Worm (Caenorhabditis elegans) whole organism, L1 larva: ENCODE results near the gene K05F1.13.

Source experiments
- aly-2 ChIP-seq: fragments of 150-350 bp; optimal IDR thresholded peaks from 2 replicates; lab custom pipeline; 2014; ENCODE audit warnings: missing biosample characterization, missing genetic modification characterization
- ama-1 ChIP-seq: fragments of 150-350 bp; optimal IDR thresholded peaks from 2 replicates; lab custom pipeline; 2014
- ceh-82 ChIP-seq, 3 experiments: fragments of 150-350 bp in 1 of 3; sonication (generic microtip) in 2 of 3; optimal IDR thresholded peaks; 2 replicates each; lab custom pipeline; 2014 to 2017; ENCODE audit warnings: missing biosample characterization in 3 of 3, missing genetic modification characterization in 3 of 3
- ces-1 ChIP-seq: fragments of 150-350 bp; optimal IDR thresholded peaks from 2 replicates; lab custom pipeline; 2014; ENCODE audit warnings: missing biosample characterization, missing genetic modification reagents, missing genetic modification characterization
- mep-1 ChIP-seq: fragments of 150-350 bp; optimal IDR thresholded peaks from 2 replicates; lab custom pipeline; 2014; ENCODE audit warnings: missing biosample characterization, missing genetic modification characterization
- snpc-4 ChIP-seq: fragments of 150-350 bp; optimal IDR thresholded peaks from 2 replicates; lab custom pipeline; 2014; ENCODE audit warnings: missing biosample characterization, missing genetic modification characterization
- unc-130 ChIP-seq: fragments of 150-350 bp; optimal IDR thresholded peaks from 2 replicates; lab custom pipeline; 2017; ENCODE audit warnings: missing biosample characterization, missing genetic modification characterization, inconsistent platforms

DNA sequence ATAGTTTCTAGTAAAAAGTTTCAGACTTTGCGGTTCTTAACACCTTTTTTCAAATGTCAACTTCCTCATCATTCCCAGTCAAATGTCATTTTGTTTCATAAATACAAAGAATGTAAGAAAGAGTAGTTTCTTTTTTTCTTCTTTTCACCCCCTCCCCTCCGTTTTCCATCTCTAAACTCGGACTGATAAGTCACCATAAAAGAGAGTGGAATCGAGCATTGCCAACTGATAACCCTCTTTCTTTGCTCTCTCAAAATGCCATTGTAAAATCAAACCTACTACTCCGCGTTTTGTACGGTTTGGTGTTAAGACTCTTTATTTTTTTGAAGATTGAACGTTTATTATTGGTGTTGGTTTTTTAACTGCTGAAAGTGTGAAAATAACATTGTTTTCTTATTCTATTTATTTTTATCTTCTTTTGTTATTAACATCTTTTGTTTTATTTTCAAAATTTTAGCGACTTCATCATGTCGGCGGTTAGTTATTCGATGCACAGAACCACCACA is 39.1 kb upstream of the K05F1.13 start, which contains the start of gene ifb-2:
- TF ChIP-seq ces-1 (GFP tag; lab: Kevin White, UChicago) (no peak), ama-1 (no peak), unc-130 (tag; lab: Kevin White, UChicago) (no peak), snpc-4 (tag; lab: Kevin White, UChicago) (no peak), ceh-82 (tag; optimal IDR thresholded peaks at IDR 0.05; lab: Kevin White, UChicago) (no peak), mep-1 (tag; lab: Kevin White, UChicago) (no peak), aly-2 (tag; lab: Kevin White, UChicago) (no peak)
